Fruit fly (Drosophila melanogaster) whole organism, embryonic: ENCODE results near the gene CG31904.

Source experiments
- Ada2b ChIP-seq: fragments of 200-800 bp; sonication (Bioruptor generic); IDR thresholded peaks from 2 replicates; pipeline ENCODE4 v1.3.6; 2022; ENCODE audit warnings: missing biosample characterization, missing genetic modification characterization
- Antp ChIP-seq: fragments of 200-800 bp; sonication (Bioruptor generic); optimal IDR thresholded peaks from 3 replicates; lab custom pipeline; 2016; ENCODE audit warnings: missing biosample characterization, missing genetic modification characterization
- Bteb2 ChIP-seq: fragments of 200-800 bp; sonication (Bioruptor generic); optimal IDR thresholded peaks from 2 replicates; lab custom pipeline; 2016; ENCODE audit warnings: missing biosample characterization, missing genetic modification characterization
- CG10366 ChIP-seq: fragments of 200-800 bp; sonication (Bioruptor generic); IDR thresholded peaks from 2 replicates; pipeline ENCODE4 v1.3.6; 2022; ENCODE audit warnings: missing biosample characterization, missing genetic modification characterization
- CG11247 ChIP-seq: fragments of 200-800 bp; sonication (Bioruptor generic); IDR thresholded peaks from 2 replicates; pipeline ENCODE4 v1.3.6; 2022; ENCODE audit warnings: missing biosample characterization, missing genetic modification characterization
- CG12071 ChIP-seq: fragments of 200-800 bp; sonication (Bioruptor generic); optimal IDR thresholded peaks from 3 replicates; lab custom pipeline; 2018; ENCODE audit warnings: missing biosample characterization, mild to moderate bottlenecking, missing genetic modification characterization
- CG13894 ChIP-seq: fragments of 200-800 bp; sonication (Bioruptor generic); optimal IDR thresholded peaks from 3 replicates; lab custom pipeline; 2018; ENCODE audit warnings: missing biosample characterization, mild to moderate bottlenecking, missing genetic modification characterization, moderate library complexity
- CG17359 ChIP-seq: fragments of 200-800 bp; sonication (Bioruptor generic); optimal IDR thresholded peaks from 3 replicates; lab custom pipeline; 2018; ENCODE audit warnings: missing biosample characterization, mild to moderate bottlenecking, missing genetic modification characterization, moderate library complexity
- CG1832 ChIP-seq: fragments of 200-800 bp; sonication (Bioruptor generic); optimal IDR thresholded peaks from 2 replicates; lab custom pipeline; 2017; ENCODE audit warnings: missing biosample characterization, mild to moderate bottlenecking, missing genetic modification characterization, inconsistent platforms
- CG2199 ChIP-seq: fragments of 200-800 bp; sonication (Bioruptor generic); IDR thresholded peaks from 3 replicates; pipeline ENCODE4 v1.3.6; 2022; ENCODE audit warnings: missing biosample characterization, missing genetic modification characterization
- CG3065 ChIP-seq: fragments of 200-800 bp; sonication (Bioruptor generic); optimal IDR thresholded peaks from 2 replicates; lab custom pipeline; 2016; ENCODE audit warnings: missing biosample characterization, missing genetic modification characterization
- CG32532 ChIP-seq: fragments of 200-800 bp; sonication (Bioruptor generic); IDR thresholded peaks from 2 replicates; pipeline ENCODE4 v1.3.6; 2022; ENCODE audit warnings: missing biosample characterization, missing genetic modification characterization
- CG32767 ChIP-seq: fragments of 200-800 bp; sonication (Bioruptor generic); IDR thresholded peaks from 2 replicates; pipeline ENCODE4 v1.3.6; 2022; ENCODE audit warnings: missing biosample characterization, missing genetic modification characterization
- CG3847 ChIP-seq: fragments of 200-800 bp; sonication (Bioruptor generic); IDR thresholded peaks from 2 replicates; pipeline ENCODE4 v1.3.6; 2022; ENCODE audit warnings: missing biosample characterization, missing genetic modification characterization
- CG8281 ChIP-seq: fragments of 200-800 bp; sonication (Bioruptor generic); optimal IDR thresholded peaks from 2 replicates; lab custom pipeline; 2018; ENCODE audit warnings: missing biosample characterization, mild to moderate bottlenecking, missing genetic modification characterization, moderate library complexity
- CG9817 ChIP-seq: fragments of 200-800 bp; sonication (Bioruptor generic); optimal IDR thresholded peaks from 2 replicates; lab custom pipeline; 2018; ENCODE audit warnings: missing biosample characterization, mild to moderate bottlenecking, missing genetic modification characterization, moderate library complexity
- Dbx ChIP-seq: fragments of 200-800 bp; sonication (Bioruptor generic); IDR thresholded peaks from 3 replicates; pipeline ENCODE4 v1.3.6; 2022; ENCODE audit warnings: missing biosample characterization, missing genetic modification characterization
- ERR ChIP-seq: fragments of 200-800 bp; sonication (Bioruptor generic); optimal IDR thresholded peaks from 2 replicates; lab custom pipeline; 2016; ENCODE audit warnings: missing biosample characterization, missing genetic modification characterization
- Elba2 ChIP-seq: fragments of 200-800 bp; sonication (Bioruptor generic); optimal IDR thresholded peaks from 3 replicates; lab custom pipeline; 2016; ENCODE audit warnings: missing biosample characterization, missing genetic modification characterization
- Ets65A ChIP-seq: fragments of 200-800 bp; sonication (Bioruptor generic); peaks from one replicate; lab custom pipeline; 2016; ENCODE audit warnings: missing biosample characterization, missing genetic modification characterization
- Ets97D ChIP-seq: fragments of 200-800 bp; sonication (Bioruptor generic); optimal IDR thresholded peaks from 3 replicates; lab custom pipeline; 2016; ENCODE audit warnings: missing biosample characterization, missing genetic modification characterization
- HLH3B ChIP-seq: fragments of 200-800 bp; sonication (Bioruptor generic); IDR thresholded peaks from 2 replicates; pipeline ENCODE4 v1.3.6; 2022; ENCODE audit warnings: missing biosample characterization, missing genetic modification characterization
- HLH54F ChIP-seq: fragments of 200-800 bp; sonication (Bioruptor generic); optimal IDR thresholded peaks from 3 replicates; lab custom pipeline; 2016; ENCODE audit warnings: missing biosample characterization, missing genetic modification characterization
- HmgZ ChIP-seq: fragments of 200-800 bp; sonication (Bioruptor generic); optimal IDR thresholded peaks from 2 replicates; lab custom pipeline; 2018; ENCODE audit warnings: missing biosample characterization, mild to moderate bottlenecking, missing genetic modification characterization
- Hr39 ChIP-seq: fragments of >200 bp; optimal IDR thresholded peaks from 2 replicates; lab custom pipeline; 2017
- Hsf ChIP-seq: fragments of 200-800 bp; sonication (Bioruptor generic); optimal IDR thresholded peaks from 3 replicates; lab custom pipeline; 2016; ENCODE audit warnings: missing biosample characterization, missing genetic modification characterization
- Meics ChIP-seq: fragments of 200-800 bp; sonication (Bioruptor generic); optimal IDR thresholded peaks from 2 replicates; lab custom pipeline; 2017; ENCODE audit warnings: missing biosample characterization, mild to moderate bottlenecking, missing genetic modification characterization
- Oli ChIP-seq: fragments of 200-800 bp; sonication (Bioruptor generic); optimal IDR thresholded peaks from 2 replicates; lab custom pipeline; 2018; ENCODE audit warnings: missing biosample characterization, mild to moderate bottlenecking, missing genetic modification characterization, moderate library complexity
- Rfx ChIP-seq: fragments of 200-800 bp; sonication (Bioruptor generic); IDR thresholded peaks from 2 replicates; pipeline ENCODE4 v1.3.6; 2022; ENCODE audit warnings: missing biosample characterization, missing genetic modification characterization
- Sox102F ChIP-seq: fragments of 200-800 bp; sonication (Bioruptor generic); optimal IDR thresholded peaks from 2 replicates; lab custom pipeline; 2018; ENCODE audit warnings: missing biosample characterization, mild to moderate bottlenecking, missing genetic modification characterization, moderate library complexity
- Trl ChIP-seq, 3 experiments: fragments of >200 bp in 2 of 3; fragments of 200-800 bp in 1 of 3; sonication (Bioruptor generic) in 1 of 3; optimal IDR thresholded peaks; 2 replicates in 1 of 3; 3 replicates in 2 of 3; lab custom pipeline; 2016 to 2017; ENCODE audit warnings: missing biosample characterization in 1 of 3, missing genetic modification characterization in 1 of 3
- Xbp1 ChIP-seq: fragments of 200-800 bp; sonication (Bioruptor generic); optimal IDR thresholded peaks from 3 replicates; lab custom pipeline; 2016; ENCODE audit warnings: missing biosample characterization, mild to moderate bottlenecking, missing genetic modification characterization
- al ChIP-seq: fragments of 200-800 bp; sonication (Bioruptor generic); IDR thresholded peaks from 2 replicates; pipeline ENCODE4 v1.3.6; 2022; ENCODE audit warnings: missing biosample characterization, missing genetic modification characterization
- ci ChIP-seq: fragments of 200-800 bp; sonication (Bioruptor generic); IDR thresholded peaks from 3 replicates; pipeline ENCODE4 v1.3.6; 2022; ENCODE audit warnings: missing biosample characterization, missing genetic modification characterization
- dm ChIP-seq: fragments of 200-800 bp; sonication (Bioruptor generic); optimal IDR thresholded peaks from 3 replicates; lab custom pipeline; 2016; ENCODE audit warnings: missing biosample characterization, missing genetic modification characterization
- ems ChIP-seq: fragments of 200-800 bp; sonication (Bioruptor generic); optimal IDR thresholded peaks from 3 replicates; lab custom pipeline; 2016; ENCODE audit warnings: missing biosample characterization, missing genetic modification characterization
- eve ChIP-seq, 2 experiments: fragments of >200 bp; optimal IDR thresholded peaks; 2 replicates each; lab custom pipeline; 2017; ENCODE audit warnings: missing biosample characterization in 2 of 2, missing genetic modification characterization in 2 of 2
- fd3F ChIP-seq: fragments of 200-800 bp; sonication (Bioruptor generic); optimal IDR thresholded peaks from 2 replicates; lab custom pipeline; 2018; ENCODE audit warnings: missing biosample characterization, mild to moderate bottlenecking, missing genetic modification characterization, moderate library complexity
- ind ChIP-seq: fragments of 200-800 bp; sonication (Bioruptor generic); optimal IDR thresholded peaks from 3 replicates; lab custom pipeline; 2016; ENCODE audit warnings: missing biosample characterization, missing genetic modification characterization
- lab ChIP-seq: fragments of 200-800 bp; sonication (Bioruptor generic); optimal IDR thresholded peaks from 3 replicates; lab custom pipeline; 2017; ENCODE audit warnings: missing biosample characterization, missing genetic modification characterization, mild to moderate bottlenecking, moderate library complexity, missing genetic modification reagents
- maf-S ChIP-seq: fragments of 200-800 bp; sonication (Bioruptor generic); optimal IDR thresholded peaks from 2 replicates; lab custom pipeline; 2016; ENCODE audit warnings: missing biosample characterization, missing genetic modification characterization
- pho ChIP-seq: fragments of 200-800 bp; sonication (Bioruptor generic); optimal IDR thresholded peaks from 2 replicates; lab custom pipeline; 2016; ENCODE audit warnings: missing biosample characterization, missing genetic modification characterization
- ranshi ChIP-seq: fragments of 200-800 bp; sonication (Bioruptor generic); IDR thresholded peaks from 2 replicates; pipeline ENCODE4 v1.3.6; 2022; ENCODE audit warnings: missing biosample characterization, missing genetic modification characterization
- row ChIP-seq: fragments of 200-800 bp; sonication (Bioruptor generic); IDR thresholded peaks from 3 replicates; pipeline ENCODE4 v1.3.6; 2022; ENCODE audit warnings: missing biosample characterization, missing genetic modification characterization
- sd ChIP-seq: fragments of 200-800 bp; sonication (Bioruptor generic); optimal IDR thresholded peaks from 3 replicates; lab custom pipeline; 2018; ENCODE audit warnings: missing biosample characterization, mild to moderate bottlenecking, missing genetic modification characterization, moderate library complexity
- slbo ChIP-seq: fragments of 200-800 bp; sonication (Bioruptor generic); IDR thresholded peaks from 2 replicates; pipeline ENCODE4 v1.3.6; 2022; ENCODE audit warnings: missing biosample characterization, missing genetic modification characterization
- unpg ChIP-seq: fragments of 200-800 bp; sonication (Bioruptor generic); optimal IDR thresholded peaks from 3 replicates; lab custom pipeline; 2018; ENCODE audit warnings: missing biosample characterization, mild to moderate bottlenecking, missing genetic modification characterization, moderate library complexity
- wdn ChIP-seq: fragments of 200-800 bp; sonication (Bioruptor generic); IDR thresholded peaks from 2 replicates; pipeline ENCODE4 v1.3.6; 2022; ENCODE audit warnings: missing biosample characterization, missing genetic modification characterization
- z ChIP-seq: fragments of 200-800 bp; sonication (Bioruptor generic); IDR thresholded peaks from 3 replicates; pipeline ENCODE4 v1.3.6; 2022; ENCODE audit warnings: missing biosample characterization, missing genetic modification characterization
- zfh2 ChIP-seq: fragments of 200-800 bp; sonication (Bioruptor generic); optimal IDR thresholded peaks from 2 replicates; lab custom pipeline; 2016; ENCODE audit warnings: missing biosample characterization, missing genetic modification characterization

CG31904 gene

DNA sequence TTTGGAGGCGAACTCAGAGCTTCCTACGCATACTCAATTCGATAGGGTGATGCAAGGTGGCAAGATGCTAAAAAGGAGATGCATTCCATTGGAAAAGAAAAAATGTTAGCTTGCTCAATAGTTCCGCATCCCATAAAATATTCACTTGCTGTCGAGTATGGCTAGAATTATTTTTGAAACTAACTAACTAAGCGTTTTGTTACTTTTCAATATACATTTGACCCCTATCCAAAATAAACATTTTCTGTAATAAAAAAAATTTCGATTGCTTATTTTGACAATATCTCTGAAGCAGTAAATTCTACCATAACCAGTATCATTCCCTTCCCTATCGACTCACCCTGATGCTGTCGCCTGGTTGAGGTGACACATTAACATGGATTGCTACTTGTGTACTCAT is 35.1 kb downstream of the CG31904 start (continued):
- TF ChIP-seq pho (GFP tag; lab: Kevin White, UChicago) (peak; percentile 24), fd3F (peak; percentile 11), Rfx (peak; percentile 50), CG17359 (no peak), CG12071 (GFP tag; lab: Kevin White, UChicago) (no peak), z (GFP tag; lab: Robert Waterston, UW) (no peak), Sox102F (GFP tag; lab: Kevin White, UChicago) (peak; percentile 25), zfh2 (GFP tag; lab: Kevin White, UChicago) (peak; percentile 10), ranshi (peak; percentile 14; the same call in 1 of the 2 replicates), Hr39 (no peak), sd (tag; lab: Kevin White, UChicago) (peak; percentile 19), CG11247 (GFP tag; lab: Robert Waterston, UW) (peak; percentile 40; the same call in 1 of the 2 replicates), eve (GFP tag; optimal IDR thresholded peaks at IDR 0.05; lab: Kevin White, UChicago) (peak in 1 of 2 experiments; percentile 44), lab (GFP tag; lab: Kevin White, UChicago) (peak; percentile 23), al (no peak), slbo (GFP tag; lab: Robert Waterston, UW) (peak; percentile 35), ems (GFP tag; lab: Kevin White, UChicago) (no peak), CG9817 (tag; lab: Kevin White, UChicago) (peak; percentile 45), Dbx (peak; percentile 31; the same call in 1 of the 3 replicates), Oli (tag; lab: Kevin White, UChicago) (peak; percentile 26), wdn (peak; percentile 17; the same call in 1 of the 2 replicates), CG32767 (GFP tag; lab: Robert Waterston, UW) (peak; percentile 45; the same call in 1 of the 2 replicates)

DNA sequence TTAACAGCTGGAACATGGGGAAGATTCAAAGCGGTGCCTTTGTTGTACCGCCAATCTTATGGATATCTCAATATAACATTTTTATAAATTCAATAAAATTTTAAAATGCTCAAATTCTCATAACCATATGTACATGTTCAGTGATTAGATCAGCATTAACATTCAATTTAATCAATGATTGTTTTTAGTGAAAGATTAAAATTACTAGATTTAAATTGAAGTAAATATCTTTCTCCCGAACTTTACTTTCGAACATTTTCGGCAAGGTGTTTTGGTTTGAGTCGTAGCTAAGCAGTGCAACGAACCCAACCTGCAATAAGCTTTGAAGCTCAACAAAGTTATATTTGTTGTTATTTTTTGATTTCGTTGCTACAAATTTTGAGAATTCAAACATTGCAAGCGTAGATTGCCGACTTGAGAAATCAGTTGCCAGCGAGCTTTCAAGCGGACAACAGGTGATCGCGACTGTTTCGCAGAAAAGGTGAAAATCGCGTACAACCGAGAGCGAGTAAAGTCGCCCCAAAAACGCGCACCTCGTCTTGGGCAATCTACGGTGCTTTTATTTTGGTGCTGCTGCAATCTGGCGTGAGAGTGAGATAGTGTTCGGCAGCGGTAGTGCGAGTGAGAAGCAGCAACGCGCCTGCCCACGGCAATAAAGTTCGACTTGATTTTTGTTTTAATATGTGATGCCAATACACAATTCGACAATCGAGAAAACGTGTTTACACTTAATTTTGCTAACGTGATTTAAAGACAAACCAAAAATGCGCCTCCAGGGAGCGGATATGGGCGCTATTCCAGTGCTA is 36.0 kb downstream of the CG31904 start, which contains the start of gene Tep3:
TSS of gene Tep3 (plus strand) at position 423 of the 806 bp plus-strand sequence.
- TF ChIP-seq Ets65A (GFP tag; lab: Kevin White, UChicago) (peak; percentile 9), CG2199 (GFP tag; lab: Robert Waterston, UW) (peak; percentile 24; the same call in 1 of the 3 replicates), CG10366 (GFP tag; lab: Robert Waterston, UW) (0 out of 2 replicates have a peak, but pooled peaks have one; percentile 15), Ets97D (GFP tag; lab: Kevin White, UChicago) (peak; percentile 17), HmgZ (peak; percentile 10), CG8281 (tag; lab: Kevin White, UChicago) (peak; percentile 54), CG1832 (GFP tag; lab: Kevin White, UChicago) (peak; percentile 37), ERR (GFP tag; lab: Kevin White, UChicago) (peak; percentile 33), CG13894 (peak; percentile 57), Meics (GFP tag; lab: Kevin White, UChicago) (peak; percentile 24), Hsf (peak; percentile 52), HLH54F (peak; percentile 33), HLH3B (peak; percentile 19; the same call in 1 of the 2 replicates), Bteb2 (GFP tag; lab: Kevin White, UChicago) (peak; percentile 15), maf-S (GFP tag; lab: Kevin White, UChicago) (peak; percentile 10), ci (peak; percentile 35; the same call in 1 of the 3 replicates), Xbp1 (GFP tag; lab: Kevin White, UChicago) (peak; percentile 28), unpg (GFP tag; lab: Kevin White, UChicago) (peak; percentile 14), Trl (optimal IDR thresholded peaks at IDR 0.05; lab: Kevin White, UChicago) (no peak), Trl (GFP tag; optimal IDR thresholded peaks at IDR 0.05; lab: Kevin White, UChicago) (peak; percentile 2), CG3065 (GFP tag; lab: Kevin White, UChicago) (no peak), Ada2b (GFP tag; lab: Robert Waterston, UW) (peak; percentile 23; the same call in 1 of the 2 replicates), ind (peak; percentile 24), Antp (GFP tag; lab: Kevin White, UChicago) (peak; percentile 20), row (GFP tag; lab: Robert Waterston, UW) (peak; percentile 38; the same call in 1 of the 3 replicates), Elba2 (GFP tag; lab: Kevin White, UChicago) (no peak), dm (GFP tag; lab: Kevin White, UChicago) (no peak), CG3847 (GFP tag; lab: Robert Waterston, UW) (0 out of 2 replicates have a peak, but pooled peaks have one; percentile 19), CG12071 (GFP tag; lab: Kevin White, UChicago) (no peak), CG32532 (GFP tag; lab: Robert Waterston, UW) (peak; percentile 62)
